Worm (Caenorhabditis elegans): Measurements from ENCODE around the gene F28B1.2.

F28B1.2 gene

DNA sequence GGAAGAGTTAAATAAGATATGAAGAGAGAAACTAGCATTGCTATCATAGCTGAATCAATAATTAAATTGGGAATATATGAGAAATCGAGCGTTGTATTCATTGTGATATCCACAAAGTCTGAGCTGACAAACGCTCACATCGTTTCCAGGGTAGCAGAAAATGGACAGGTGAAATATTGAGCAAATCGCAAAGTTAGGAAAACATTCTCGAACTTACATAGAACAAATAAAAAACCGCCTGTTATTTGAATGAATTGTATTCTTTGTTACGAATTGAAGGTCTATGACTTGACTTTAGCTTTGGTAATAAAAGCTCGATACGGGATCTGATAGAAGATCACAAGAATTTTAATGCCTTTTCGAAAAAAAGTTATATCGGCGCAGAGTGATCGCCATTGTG, 8.8 kb upstream of the F28B1.2 start, which contains the start of gene srz-94:
srz-94 (minus strand) TSS at position 101 of the 400 bp plus-strand sequence.
- TF ChIP-seq sptf-1 (tag; optimal IDR thresholded peaks at IDR 0.05) (no peak), ceh-43 (GFP tag; optimal IDR thresholded peaks at IDR 0.05) (no peak), nhr-12 (tag; optimal IDR thresholded peaks at IDR 0.05) (no peak), lsy-2 (tag; optimal IDR thresholded peaks at IDR 0.05) (no peak), mls-2 (tag; optimal IDR thresholded peaks at IDR 0.05) (no peak), ces-1 (GFP tag; optimal IDR thresholded peaks at IDR 0.05) (no peak), unc-39 (tag; optimal IDR thresholded peaks at IDR 0.05) (no peak), mab-5 (tag; optimal IDR thresholded peaks at IDR 0.05) (no peak)

DNA sequence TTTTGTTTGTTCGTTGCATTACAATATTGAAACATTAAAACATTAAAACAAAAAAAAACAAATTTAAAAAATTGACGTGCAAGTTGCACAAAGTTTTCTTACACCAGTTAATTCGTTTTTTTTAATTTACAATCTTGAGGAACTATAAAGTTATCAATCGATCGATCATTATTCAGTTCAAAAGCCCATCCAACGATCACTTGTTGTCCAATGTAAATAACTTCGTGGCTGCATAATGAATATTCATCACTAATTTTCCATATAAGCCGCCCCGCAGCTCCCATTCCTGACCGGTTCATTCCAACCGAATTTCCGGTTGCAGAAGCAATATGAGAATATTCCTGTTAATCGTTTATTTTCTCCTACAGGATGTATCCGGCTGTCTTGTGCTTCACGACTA, 2.3 kb upstream of the F28B1.2 start, which contains the start of gene hpo-33:
hpo-33 (plus strand) TSS at position 301 of the 400 bp plus-strand sequence.
- no peak for TF ChIP-seq unc-62 (GFP tag; optimal IDR thresholded peaks at IDR 0.05)
- no peak for TF ChIP-seq tbx-8 (GFP tag; optimal IDR thresholded peaks at IDR 0.05)
- TF ChIP-seq nhr-12 (tag; optimal IDR thresholded peaks at IDR 0.05): no peak
- no peak for TF ChIP-seq snpc-4 (tag; optimal IDR thresholded peaks at IDR 0.05)
- TF ChIP-seq nhr-76 (tag; optimal IDR thresholded peaks at IDR 0.05): no peak
- TF ChIP-seq sem-2 (GFP tag; optimal IDR thresholded peaks at IDR 0.05): no peak
- TF ChIP-seq nhr-28 (tag; optimal IDR thresholded peaks at IDR 0.05): no peak
- TF ChIP-seq M03D4.4 (tag; optimal IDR thresholded peaks at IDR 0.05): no peak
- no peak for TF ChIP-seq drap-1 (GFP tag; optimal IDR thresholded peaks at IDR 0.05)
- TF ChIP-seq lsy-2 (tag; optimal IDR thresholded peaks at IDR 0.05): no peak
- TF ChIP-seq ham-2 (GFP tag; optimal IDR thresholded peaks at IDR 0.05): no peak
- no peak for TF ChIP-seq flh-1 (GFP tag; optimal IDR thresholded peaks at IDR 0.05)
- no peak for TF ChIP-seq cnd-1 (tag; optimal IDR thresholded peaks at IDR 0.05)
- TF ChIP-seq zip-8 (tag; optimal IDR thresholded peaks at IDR 0.05): no peak
- TF ChIP-seq elt-1 (tag; optimal IDR thresholded peaks at IDR 0.05; ENCODE audit: borderline replicate concordance, insufficient read depth): no peak
- TF ChIP-seq ces-1 (GFP tag; optimal IDR thresholded peaks at IDR 0.05): no peak
- TF ChIP-seq bed-3 (GFP tag; optimal IDR thresholded peaks at IDR 0.05): no peak

DNA sequence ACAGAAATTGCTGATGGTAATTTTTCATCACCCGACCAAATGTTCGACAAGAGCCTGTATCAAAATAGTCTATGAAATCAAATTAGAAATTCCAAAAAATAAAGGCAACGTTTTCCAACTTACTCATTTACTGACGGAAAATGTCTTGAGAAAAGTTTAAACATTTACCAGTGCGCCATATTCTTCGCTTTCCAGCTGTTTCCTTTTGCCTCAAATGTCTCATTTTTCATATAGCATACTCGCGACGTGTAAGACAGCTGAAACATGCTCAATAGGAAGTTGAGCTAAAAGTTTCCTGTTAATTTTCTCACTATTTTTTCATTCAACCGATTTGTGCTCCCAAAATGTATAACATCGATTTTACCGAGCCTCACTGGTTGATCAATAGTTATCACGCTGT, 15.4 kb downstream of the F28B1.2 start, which contains the start of gene sri-66:
sri-66 (plus strand) TSS at position 301 of the 400 bp plus-strand sequence.
- no peak for TF ChIP-seq ceh-83 (GFP tag; optimal IDR thresholded peaks at IDR 0.05)

DNA sequence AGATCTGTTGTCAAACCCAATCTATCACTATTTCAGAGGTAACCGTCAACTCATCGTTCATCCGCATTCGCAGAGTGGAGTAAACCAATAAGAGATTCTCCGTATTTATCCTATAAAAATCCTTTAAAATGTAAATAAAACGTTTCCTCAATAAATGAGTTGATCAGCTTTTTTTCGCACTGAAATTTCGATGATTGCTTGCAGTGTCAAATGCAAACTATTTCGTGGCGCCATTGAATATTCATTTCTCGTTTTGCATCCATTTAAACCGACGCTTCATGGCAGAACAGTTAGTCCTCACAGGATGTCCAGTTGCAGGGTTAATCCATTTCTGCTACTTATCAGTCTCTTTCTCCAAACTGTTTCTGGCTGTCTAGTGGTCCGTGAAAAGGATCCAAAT, 17.0 kb downstream of the F28B1.2 start, which contains the start of gene F28B1.9:
F28B1.9 (plus strand) TSS at position 301 of the 400 bp plus-strand sequence.
- no peak for TF ChIP-seq bed-3 (GFP tag; optimal IDR thresholded peaks at IDR 0.05)
- TF ChIP-seq mep-1 (tag; optimal IDR thresholded peaks at IDR 0.05): no peak
- TF ChIP-seq sem-2 (GFP tag; optimal IDR thresholded peaks at IDR 0.05): no peak
- no peak for TF ChIP-seq sptf-1 (tag; optimal IDR thresholded peaks at IDR 0.05)
- TF ChIP-seq unc-39 (tag; optimal IDR thresholded peaks at IDR 0.05): no peak
- TF ChIP-seq drap-1 (GFP tag; optimal IDR thresholded peaks at IDR 0.05): no peak
- TF ChIP-seq ceh-39 (tag; optimal IDR thresholded peaks at IDR 0.05): no peak
- no peak for TF ChIP-seq lin-32 (GFP tag; optimal IDR thresholded peaks at IDR 0.05)
- no peak for TF ChIP-seq ceh-83 (GFP tag; optimal IDR thresholded peaks at IDR 0.05)
- TF ChIP-seq cnd-1 (tag; optimal IDR thresholded peaks at IDR 0.05): no peak
- TF ChIP-seq elt-3 (tag; optimal IDR thresholded peaks at IDR 0.05): no peak
- TF ChIP-seq ceh-43 (GFP tag; optimal IDR thresholded peaks at IDR 0.05): no peak
- TF ChIP-seq mab-5 (tag; optimal IDR thresholded peaks at IDR 0.05): no peak
- no peak for TF ChIP-seq elt-1 (tag; optimal IDR thresholded peaks at IDR 0.05; ENCODE audit: borderline replicate concordance, insufficient read depth)
- no peak for TF ChIP-seq nhr-2 (tag; optimal IDR thresholded peaks at IDR 0.05)
- no peak for TF ChIP-seq snpc-4 (tag; optimal IDR thresholded peaks at IDR 0.05)
- no peak for TF ChIP-seq zip-8 (tag; optimal IDR thresholded peaks at IDR 0.05)
- no peak for TF ChIP-seq mls-2 (tag; optimal IDR thresholded peaks at IDR 0.05)

DNA sequence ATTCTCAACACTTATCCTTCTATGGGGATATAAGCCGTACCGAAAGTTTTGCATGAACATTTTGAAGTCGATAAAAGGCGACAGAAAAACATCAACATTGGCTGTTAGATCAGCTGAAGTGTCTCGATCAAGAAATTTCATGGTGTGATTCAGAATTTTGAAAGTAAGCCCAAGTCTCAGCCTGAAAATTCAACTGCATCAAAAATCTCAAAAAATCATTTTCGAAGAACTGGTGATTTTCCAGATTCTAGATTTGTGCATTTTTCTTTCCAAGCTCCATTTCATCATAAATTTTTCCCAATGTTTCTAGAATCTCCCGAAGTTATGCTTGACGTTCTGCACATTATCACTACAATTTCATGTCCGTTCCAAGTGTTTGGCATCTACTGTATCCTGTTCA, 20.1 kb downstream of the F28B1.2 start, which contains the start of gene srh-255:
srh-255 (plus strand) TSS at position 301 of the 400 bp plus-strand sequence.
- TF ChIP-seq mab-5 (tag; optimal IDR thresholded peaks at IDR 0.05) (no peak), unc-62 (GFP tag; optimal IDR thresholded peaks at IDR 0.05) (no peak), elt-3 (tag; optimal IDR thresholded peaks at IDR 0.05) (no peak), drap-1 (GFP tag; optimal IDR thresholded peaks at IDR 0.05) (no peak), snpc-4 (tag; optimal IDR thresholded peaks at IDR 0.05) (no peak), cnd-1 (tag; optimal IDR thresholded peaks at IDR 0.05) (no peak), ces-1 (GFP tag; optimal IDR thresholded peaks at IDR 0.05) (no peak), lin-32 (GFP tag; optimal IDR thresholded peaks at IDR 0.05) (no peak)

DNA sequence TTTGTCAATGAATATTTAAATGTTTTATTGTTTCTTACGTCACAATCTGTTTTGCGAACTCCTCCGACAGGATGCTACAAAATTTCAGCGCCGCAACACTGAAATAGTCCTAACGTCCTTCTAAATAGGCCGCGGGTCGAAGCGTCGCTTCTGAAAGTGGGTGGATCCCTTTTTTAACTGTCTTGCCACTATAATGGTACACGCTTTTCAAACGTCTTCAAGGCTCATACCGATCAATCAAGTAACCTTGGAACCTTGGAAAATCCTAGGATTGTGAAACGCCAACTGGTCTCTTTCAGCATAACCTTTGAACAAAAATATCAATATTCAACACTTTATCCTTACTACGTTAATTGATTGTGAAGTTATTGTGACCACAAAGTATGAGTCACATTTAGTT, 22.0 kb downstream of the F28B1.2 start:
- TF ChIP-seq blmp-1 (tag; optimal IDR thresholded peaks at IDR 0.05) (no peak), cnd-1 (tag; optimal IDR thresholded peaks at IDR 0.05) (no peak), unc-62 (GFP tag; optimal IDR thresholded peaks at IDR 0.05) (no peak), lin-13 (tag; optimal IDR thresholded peaks at IDR 0.05) (no peak), hlh-1 (tag; optimal IDR thresholded peaks at IDR 0.05) (no peak), ceh-43 (GFP tag; optimal IDR thresholded peaks at IDR 0.05) (no peak), mep-1 (tag; optimal IDR thresholded peaks at IDR 0.05) (no peak), elt-1 (tag; optimal IDR thresholded peaks at IDR 0.05; ENCODE audit: borderline replicate concordance, insufficient read depth) (no peak), elt-3 (tag; optimal IDR thresholded peaks at IDR 0.05) (no peak), lin-32 (GFP tag; optimal IDR thresholded peaks at IDR 0.05) (no peak)

Measured in whole organism, mixed stage, embryonic.